Worm (Caenorhabditis elegans) whole organism, L4 larva: Measurements from ENCODE around the gene JC8.7.

Source experiments
- F10B5.3 ChIP-seq: sonication (generic microtip); optimal IDR thresholded peaks from 2 replicates; lab custom pipeline; 2016; ENCODE audit warnings: mild to moderate bottlenecking, missing genetic modification characterization, missing compliant biosample characterization
- F49E8.2 ChIP-seq: sonication (generic microtip); optimal IDR thresholded peaks from 2 replicates; lab custom pipeline; 2016; ENCODE audit warnings: missing compliant biosample characterization, mild to moderate bottlenecking, missing genetic modification characterization, borderline replicate concordance
- T26A8.4 ChIP-seq: fragments of 200-800 bp; sonication (Bioruptor generic); IDR thresholded peaks from 2 replicates; pipeline ENCODE4 v1.3.6; 2022; ENCODE audit warnings: missing genetic modification characterization, missing compliant biosample characterization
- Y105C5A.15 ChIP-seq: fragments of 200-800 bp; sonication (Bioruptor generic); IDR thresholded peaks from 2 replicates; pipeline ENCODE4 v1.3.6; 2022; ENCODE audit warnings: missing genetic modification characterization, missing compliant biosample characterization
- Y48G9A.11 ChIP-seq: fragments of 200-800 bp; sonication (Bioruptor generic); IDR thresholded peaks from 2 replicates; pipeline ENCODE4 v1.3.6; 2022; ENCODE audit warnings: missing genetic modification reagents, missing genetic modification characterization, missing compliant biosample characterization
- Y5F2A.4 ChIP-seq: fragments of 200-800 bp; sonication (Bioruptor generic); optimal IDR thresholded peaks from 2 replicates; lab custom pipeline; 2018; ENCODE audit warnings: mild to moderate bottlenecking, missing genetic modification characterization, missing compliant biosample characterization
- Y75B8A.6 ChIP-seq: fragments of 200-800 bp; sonication (Bioruptor generic); IDR thresholded peaks from 2 replicates; pipeline ENCODE4 v1.3.6; 2022; ENCODE audit warnings: missing genetic modification reagents, missing genetic modification characterization, missing compliant biosample characterization
- aha-1 ChIP-seq: fragments of 150-350 bp; peaks from one replicate; lab custom pipeline; 2014; ENCODE audit warnings: missing biosample characterization, missing genetic modification characterization
- attf-4 ChIP-seq: sonication (generic microtip); optimal IDR thresholded peaks from 3 replicates; lab custom pipeline; 2017; ENCODE audit warnings: missing biosample characterization, missing genetic modification characterization
- ceh-20 ChIP-seq: fragments of 200-800 bp; sonication (Bioruptor generic); IDR thresholded peaks from 2 replicates; pipeline ENCODE4 v1.3.6; 2022; ENCODE audit warnings: missing genetic modification reagents, missing genetic modification characterization, missing compliant biosample characterization
- ceh-28 ChIP-seq: fragments of 150-350 bp; optimal IDR thresholded peaks from 2 replicates; lab custom pipeline; 2014; ENCODE audit warnings: missing biosample characterization, missing genetic modification reagents, missing genetic modification characterization
- ceh-32 ChIP-seq: sonication (generic microtip); optimal IDR thresholded peaks from 2 replicates; lab custom pipeline; 2016; ENCODE audit warnings: mild to moderate bottlenecking, missing genetic modification characterization, missing compliant biosample characterization; ENCODE audit not compliant: poor library complexity
- ceh-44 ChIP-seq: fragments of 200-800 bp; sonication (Bioruptor generic); IDR thresholded peaks from 2 replicates; pipeline ENCODE4 v1.3.6; 2022; ENCODE audit warnings: missing genetic modification reagents, missing genetic modification characterization, missing compliant biosample characterization
- cey-2 ChIP-seq: sonication (generic microtip); optimal IDR thresholded peaks from 3 replicates; lab custom pipeline; 2017; ENCODE audit warnings: missing genetic modification characterization, mild to moderate bottlenecking, missing compliant biosample characterization, antibody characterized with exemption, borderline replicate concordance; ENCODE audit not compliant: insufficient read depth
- ctbp-1 ChIP-seq: fragments of 200-800 bp; sonication (Bioruptor generic); IDR thresholded peaks from 2 replicates; pipeline ENCODE4 v1.3.6; 2022; ENCODE audit warnings: missing genetic modification reagents, missing genetic modification characterization, missing compliant biosample characterization
- daf-12 ChIP-seq: fragments of 150-350 bp; optimal IDR thresholded peaks from 2 replicates; lab custom pipeline; 2014; ENCODE audit warnings: missing biosample characterization, missing genetic modification reagents, missing genetic modification characterization
- daf-19 ChIP-seq: fragments of 200-800 bp; sonication (Bioruptor generic); conservative IDR thresholded peaks from 2 replicates; pipeline ENCODE4 v1.3.6; 2022; ENCODE audit warnings: missing genetic modification characterization, missing compliant biosample characterization
- dmd-6 ChIP-seq: fragments of 200-800 bp; sonication (Bioruptor generic); IDR thresholded peaks from 2 replicates; pipeline ENCODE4 v1.3.6; 2022; ENCODE audit warnings: missing genetic modification reagents, missing genetic modification characterization, missing compliant biosample characterization
- dmd-8 ChIP-seq: fragments of 200-800 bp; sonication (Bioruptor generic); IDR thresholded peaks from 2 replicates; pipeline ENCODE4 v1.3.6; 2022; ENCODE audit warnings: missing genetic modification characterization, missing compliant biosample characterization
- dmd-9 ChIP-seq: fragments of 200-800 bp; sonication (Bioruptor generic); IDR thresholded peaks from 2 replicates; pipeline ENCODE4 v1.3.6; 2022; ENCODE audit warnings: missing genetic modification reagents, missing genetic modification characterization, missing compliant biosample characterization
- fos-1 ChIP-seq: fragments of 150-350 bp; optimal IDR thresholded peaks from 2 replicates; lab custom pipeline; 2014; ENCODE audit warnings: missing biosample characterization, missing genetic modification characterization
- gei-8 ChIP-seq: fragments of 200-800 bp; sonication (Bioruptor generic); optimal IDR thresholded peaks from 2 replicates; lab custom pipeline; 2018; ENCODE audit warnings: mild to moderate bottlenecking, missing genetic modification characterization, missing compliant biosample characterization
- hif-1 ChIP-seq, 2 experiments: sonication (generic microtip); optimal IDR thresholded peaks; 2 replicates each; lab custom pipeline; 2016 to 2017; ENCODE audit warnings: missing compliant biosample characterization in 2 of 2, missing genetic modification characterization in 2 of 2, missing genetic modification reagents in 2 of 2, missing genotype in 2 of 2, mild to moderate bottlenecking in 1 of 2
- hlh-11 ChIP-seq: fragments of 200-800 bp; sonication (Bioruptor generic); optimal IDR thresholded peaks from 2 replicates; lab custom pipeline; 2018; ENCODE audit warnings: mild to moderate bottlenecking, missing genetic modification characterization, missing compliant biosample characterization
- lim-7 ChIP-seq: fragments of 200-800 bp; sonication (Bioruptor generic); IDR thresholded peaks from 2 replicates; pipeline ENCODE4 v1.3.6; 2022; ENCODE audit warnings: missing genetic modification characterization, missing compliant biosample characterization
- lin-15B ChIP-seq: fragments of 150-350 bp; sonication (generic microtip); optimal IDR thresholded peaks from 3 replicates; lab custom pipeline; 2014; ENCODE audit warnings: missing biosample characterization, missing genetic modification characterization
- lin-29 ChIP-seq: fragments of 200-800 bp; sonication (Bioruptor generic); IDR thresholded peaks from 2 replicates; pipeline ENCODE4 v1.3.6; 2022; ENCODE audit warnings: missing genetic modification reagents, missing genetic modification characterization, missing compliant biosample characterization
- lir-3 ChIP-seq: sonication (generic microtip); optimal IDR thresholded peaks from 2 replicates; lab custom pipeline; 2016; ENCODE audit warnings: mild to moderate bottlenecking, missing genetic modification characterization, missing compliant biosample characterization
- lsy-2 ChIP-seq, 2 experiments: fragments of 150-350 bp in 1 of 2; sonication (generic microtip) in 1 of 2; optimal IDR thresholded peaks; 2 replicates each; lab custom pipeline; 2014 to 2017; ENCODE audit warnings: missing biosample characterization in 2 of 2, missing genetic modification characterization in 2 of 2
- madf-5 ChIP-seq, 2 experiments: fragments of 200-800 bp; sonication (Bioruptor generic); IDR thresholded peaks; 2 replicates each; pipeline ENCODE4 v1.3.6; 2022; ENCODE audit warnings: missing compliant biosample characterization in 2 of 2, missing genetic modification characterization in 2 of 2
- madf-9 ChIP-seq: fragments of 200-800 bp; sonication (Bioruptor generic); conservative IDR thresholded peaks from 2 replicates; pipeline ENCODE4 v1.3.6; 2022; ENCODE audit warnings: missing genetic modification reagents, missing genetic modification characterization, missing compliant biosample characterization
- mxl-3 ChIP-seq: fragments of 200-800 bp; sonication (Bioruptor generic); optimal IDR thresholded peaks from 2 replicates; lab custom pipeline; 2018; ENCODE audit warnings: mild to moderate bottlenecking, missing genetic modification characterization, missing compliant biosample characterization
- nhr-10 ChIP-seq: fragments of 150-350 bp; optimal IDR thresholded peaks from 2 replicates; lab custom pipeline; 2014; ENCODE audit warnings: missing biosample characterization, missing genetic modification characterization
- nhr-11 ChIP-seq: fragments of 150-350 bp; optimal IDR thresholded peaks from 2 replicates; lab custom pipeline; 2014; ENCODE audit warnings: missing biosample characterization, missing genetic modification characterization
- nhr-237 ChIP-seq: sonication (generic microtip); optimal IDR thresholded peaks from 2 replicates; lab custom pipeline; 2017; ENCODE audit warnings: missing biosample characterization, missing genetic modification characterization
- nhr-28 ChIP-seq: fragments of 150-350 bp; optimal IDR thresholded peaks from 2 replicates; lab custom pipeline; 2014; ENCODE audit warnings: missing biosample characterization, missing genetic modification characterization
- nhr-42 ChIP-seq: fragments of 200-800 bp; sonication (Bioruptor generic); IDR thresholded peaks from 2 replicates; pipeline ENCODE4 v1.3.6; 2022; ENCODE audit warnings: missing genetic modification characterization, missing compliant biosample characterization
- nhr-48 ChIP-seq: sonication (generic microtip); optimal IDR thresholded peaks from 2 replicates; lab custom pipeline; 2016; ENCODE audit warnings: mild to moderate bottlenecking, missing genetic modification characterization, missing compliant biosample characterization
- nhr-6 ChIP-seq: fragments of 150-350 bp; optimal IDR thresholded peaks from 2 replicates; lab custom pipeline; 2014; ENCODE audit warnings: missing biosample characterization, missing genetic modification characterization
- pha-4 ChIP-seq, 2 experiments: fragments of 150-350 bp in 1 of 2; fragments of 200-800 bp in 1 of 2; sonication (Bioruptor generic) in 1 of 2; IDR thresholded peaks in 1 of 2; optimal IDR thresholded peaks in 1 of 2; 2 replicates each; pipeline versions ENCODE4 v1.3.6 to Lab custom; 2014 to 2022; ENCODE audit warnings: missing genetic modification characterization in 2 of 2, missing genetic modification reagents in 2 of 2, missing biosample characterization in 1 of 2, missing compliant biosample characterization in 1 of 2
- pqm-1 ChIP-seq: sonication (generic microtip); optimal IDR thresholded peaks from 2 replicates; lab custom pipeline; 2017; ENCODE audit warnings: missing biosample characterization, missing genetic modification characterization
- sdz-12 ChIP-seq: fragments of 200-800 bp; sonication (Bioruptor generic); optimal IDR thresholded peaks from 2 replicates; lab custom pipeline; 2018; ENCODE audit warnings: mild to moderate bottlenecking, missing genetic modification characterization, missing compliant biosample characterization
- snpc-4 ChIP-seq: fragments of 150-350 bp; optimal IDR thresholded peaks from 2 replicates; lab custom pipeline; 2014; ENCODE audit warnings: missing biosample characterization, missing genetic modification characterization
- spr-1 ChIP-seq: sonication (generic microtip); optimal IDR thresholded peaks from 2 replicates; lab custom pipeline; 2016; ENCODE audit warnings: mild to moderate bottlenecking, missing genetic modification characterization, missing compliant biosample characterization
- spr-3 ChIP-seq: fragments of 200-800 bp; sonication (Bioruptor generic); optimal IDR thresholded peaks from 2 replicates; lab custom pipeline; 2018; ENCODE audit warnings: mild to moderate bottlenecking, missing genetic modification characterization, missing compliant biosample characterization
- tag-97 ChIP-seq: fragments of 200-800 bp; sonication (Bioruptor generic); IDR thresholded peaks from 2 replicates; pipeline ENCODE4 v1.3.6; 2022; ENCODE audit warnings: missing genetic modification characterization, missing compliant biosample characterization
- unc-39 ChIP-seq: sonication (generic microtip); optimal IDR thresholded peaks from 2 replicates; lab custom pipeline; 2017; ENCODE audit warnings: missing biosample characterization, missing genetic modification characterization
- vab-7 ChIP-seq: fragments of 200-800 bp; sonication (Bioruptor generic); IDR thresholded peaks from 2 replicates; pipeline ENCODE4 v1.3.6; 2022; ENCODE audit warnings: missing genetic modification reagents, missing genetic modification characterization, missing compliant biosample characterization
- zag-1 ChIP-seq: fragments of 150-350 bp; optimal IDR thresholded peaks from 2 replicates; lab custom pipeline; 2014; ENCODE audit warnings: missing biosample characterization, missing genetic modification characterization
- zfp-2 ChIP-seq: sonication (generic microtip); optimal IDR thresholded peaks from 2 replicates; lab custom pipeline; 2016; ENCODE audit warnings: mild to moderate bottlenecking, missing genetic modification characterization, missing compliant biosample characterization
- zfp-3 ChIP-seq: fragments of 200-800 bp; sonication (Bioruptor generic); conservative IDR thresholded peaks from 2 replicates; pipeline ENCODE4 v1.3.6; 2022; ENCODE audit warnings: missing genetic modification reagents, missing genetic modification characterization, missing compliant biosample characterization

Gene JC8.7

ce11 chrIV:13297746-13298145 is 50.7 kb downstream of the JC8.7 start, which contains the start of the genes Y67H2A.2 and micu-1 (continued):
- TF ChIP-seq zfp-3 (GFP tag; lab: Robert Waterston, UW) (peak; percentile 25; the same call in 1 of the 2 replicates), fos-1 (tag; lab: Kevin White, UChicago) (no peak), pqm-1 (tag; lab: Kevin White, UChicago) (no peak), attf-4 (no peak), ceh-28 (tag; lab: Kevin White, UChicago) (no peak), aha-1 (tag; lab: Kevin White, UChicago) (peak; percentile 98), F10B5.3 (tag; lab: Kevin White, UChicago) (no peak), nhr-10 (no peak), ceh-32 (tag; lab: Kevin White, UChicago) (no peak), hif-1 (tag; optimal IDR thresholded peaks at IDR 0.05; lab: Kevin White, UChicago) (peak in 1 of 2 experiments; percentile 29), dmd-6 (GFP tag; lab: Robert Waterston, UW) (peak; percentile 57), gei-8 (GFP tag; lab: Kevin White, UChicago) (no peak), lin-29 (GFP tag; lab: Robert Waterston, UW) (no peak), Y105C5A.15 (GFP tag; lab: Robert Waterston, UW) (no peak), T26A8.4 (GFP tag; lab: Robert Waterston, UW) (no peak), Y48G9A.11 (GFP tag; lab: Robert Waterston, UW) (no peak), nhr-237 (tag; lab: Kevin White, UChicago) (no peak), dmd-8 (GFP tag; lab: Robert Waterston, UW) (no peak), spr-3 (GFP tag; lab: Kevin White, UChicago) (peak; percentile 41), nhr-6 (tag; lab: Kevin White, UChicago) (peak; percentile 7), nhr-48 (tag; lab: Kevin White, UChicago) (peak; percentile 16), ctbp-1 (0 out of 2 replicates have a peak, but pooled peaks have one; percentile 42), dmd-9 (no peak), zfp-2 (tag; lab: Kevin White, UChicago) (no peak), Y5F2A.4 (GFP tag; lab: Kevin White, UChicago) (no peak), F49E8.2 (no peak), snpc-4 (tag; lab: Kevin White, UChicago) (no peak), sdz-12 (GFP tag; lab: Kevin White, UChicago) (no peak), Y75B8A.6 (no peak), unc-39 (tag; lab: Kevin White, UChicago) (no peak), lim-7 (GFP tag; lab: Robert Waterston, UW) (no peak), daf-19 (GFP tag; lab: Robert Waterston, UW) (no peak), madf-9 (GFP tag; lab: Robert Waterston, UW) (no peak), hlh-11 (peak; percentile 49), lsy-2 (tag; optimal IDR thresholded peaks at IDR 0.05; lab: Kevin White, UChicago) (peak; percentile 38 to 73), madf-5 (GFP tag; IDR thresholded peaks at IDR 0.05; lab: Robert Waterston, UW) (no peak), vab-7 (GFP tag; lab: Robert Waterston, UW) (no peak), spr-1 (tag; lab: Kevin White, UChicago) (no peak), pha-4 (GFP tag; IDR thresholded peaks at IDR 0.05; lab: Robert Waterston, UW) (no peak), pha-4 (tag; optimal IDR thresholded peaks at IDR 0.05; lab: Kevin White, UChicago) (no peak), nhr-28 (tag; lab: Kevin White, UChicago) (peak; percentile 23), mxl-3 (GFP tag; lab: Kevin White, UChicago) (peak; percentile 38), lin-15B (tag; lab: Kevin White, UChicago) (no peak), lir-3 (tag; lab: Kevin White, UChicago) (no peak), ceh-20 (GFP tag; lab: Robert Waterston, UW) (0 out of 2 replicates have a peak, but pooled peaks have one; percentile 34), nhr-42 (GFP tag; lab: Robert Waterston, UW) (no peak), nhr-11 (tag; lab: Kevin White, UChicago) (no peak), daf-12 (tag; lab: Kevin White, UChicago) (no peak), cey-2 (tag; lab: Kevin White, UChicago) (no peak), tag-97 (GFP tag; lab: Robert Waterston, UW) (no peak), ceh-44 (GFP tag; lab: Robert Waterston, UW) (0 out of 2 replicates have a peak, but pooled peaks have one; percentile 42), zag-1 (tag; lab: Kevin White, UChicago) (no peak)
